Fruit fly (Drosophila melanogaster) S2 (cell line): ENCODE data around the gene mud.

Source experiments
- CG8478 ChIP-seq: fragments of >200 bp; optimal IDR thresholded peaks from 2 replicates; lab custom pipeline; 2018
- CTCF ChIP-seq, 2 experiments: fragments of >200 bp; optimal IDR thresholded peaks; 2 replicates each; lab custom pipeline; 2018

- no peak for TF ChIP-seq CG8478 (lab: Kevin White, UChicago)
- no peak for TF ChIP-seq CTCF (optimal IDR thresholded peaks at IDR 0.05; lab: Kevin White, UChicago)
Measured at dm6 chrX:14237873-14238394, 9.6 kb upstream of the mud start, which contains the start of the genes Fbxl4 and Dus2.
